Worm (Caenorhabditis elegans): ENCODE data around the gene R02F11.3.

DNA sequence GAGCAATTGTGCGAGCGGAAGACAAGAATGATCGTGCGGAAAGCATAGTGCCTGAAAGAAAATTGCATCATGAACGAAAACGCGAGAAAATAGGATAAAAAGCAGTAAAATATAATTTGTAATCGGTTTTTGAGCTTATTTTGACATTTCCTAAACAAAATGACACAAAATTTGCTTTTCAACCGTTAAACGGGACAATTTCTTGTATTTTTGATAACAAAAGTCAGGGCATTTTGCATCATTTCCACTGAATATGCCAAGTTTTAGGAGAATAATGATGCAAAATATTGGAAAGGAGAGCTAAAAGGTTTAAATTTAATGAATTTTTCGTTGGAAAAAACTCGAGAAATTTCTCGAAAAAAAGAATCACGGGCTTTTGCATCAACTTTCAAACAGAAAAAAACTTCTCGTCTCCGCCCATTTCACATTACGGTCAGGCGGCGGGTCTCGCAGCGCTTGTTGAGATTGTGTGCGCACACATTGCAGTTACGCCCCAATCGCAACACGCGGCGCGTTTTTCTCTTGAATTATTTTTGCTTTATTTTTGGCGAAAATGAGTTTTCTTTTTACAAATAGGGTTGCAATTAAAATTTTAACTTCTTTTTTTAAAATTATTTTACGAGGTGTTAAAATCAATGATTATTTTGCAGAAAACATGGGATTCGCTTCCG lies 21.1 kb upstream of the R02F11.3 start, which contains the start of the genes hsp-6 and C37H5.5:
- TF ChIP-seq unc-39 (tag; optimal IDR thresholded peaks at IDR 0.05) (no peak), ztf-11 (tag; optimal IDR thresholded peaks at IDR 0.05) (no peak), snpc-4 (tag; optimal IDR thresholded peaks at IDR 0.05) (no peak), drap-1 (GFP tag; optimal IDR thresholded peaks at IDR 0.05) (peak; percentile 10), lsy-2 (tag; optimal IDR thresholded peaks at IDR 0.05) (peak; percentile 88), nhr-28 (tag; optimal IDR thresholded peaks at IDR 0.05) (no peak), pha-4 (tag; optimal IDR thresholded peaks at IDR 0.05) (peak; percentile 24)
